Worm (Caenorhabditis elegans) whole organism, L1 larva: ENCODE results near the gene F56C9.6.

Experiments used
- dpl-1 ChIP-seq, 3 experiments: fragments of 150-350 bp in 2 of 3; sonication (generic microtip) in 1 of 3; optimal IDR thresholded peaks; 2 replicates each; lab custom pipeline; 2014 to 2017; ENCODE audit warnings: missing biosample characterization in 3 of 3, missing genetic modification characterization in 3 of 3, missing genetic modification reagents in 3 of 3
- egl-27 ChIP-seq, 2 experiments: fragments of 150-350 bp in 1 of 2; sonication (generic microtip); optimal IDR thresholded peaks; 3 replicates each; lab custom pipeline; 2017 to 2018; ENCODE audit warnings: missing biosample characterization in 2 of 2, missing genetic modification characterization in 2 of 2, missing genetic modification reagents in 2 of 2
- fkh-10 ChIP-seq: sonication (generic microtip); optimal IDR thresholded peaks from 2 replicates; lab custom pipeline; 2017; ENCODE audit warnings: missing biosample characterization, missing genetic modification reagents, missing genetic modification characterization
- isw-1 ChIP-seq: fragments of 200-800 bp; sonication (Bioruptor generic); IDR thresholded peaks from 2 replicates; pipeline ENCODE4 v1.3.6; 2022; ENCODE audit warnings: missing genetic modification characterization, missing compliant biosample characterization
- nhr-28 ChIP-seq: fragments of 150-350 bp; optimal IDR thresholded peaks from 2 replicates; lab custom pipeline; 2014; ENCODE audit warnings: missing biosample characterization, missing genetic modification characterization
- nhr-76 ChIP-seq: sonication (generic microtip); optimal IDR thresholded peaks from 2 replicates; lab custom pipeline; 2017; ENCODE audit warnings: missing biosample characterization, missing genetic modification characterization
- skn-1 ChIP-seq: fragments of 150-350 bp; optimal IDR thresholded peaks from 2 replicates; lab custom pipeline; 2014; ENCODE audit warnings: missing biosample characterization, missing genetic modification characterization
- sox-4 ChIP-seq: sonication (generic microtip); optimal IDR thresholded peaks from 2 replicates; lab custom pipeline; 2016; ENCODE audit warnings: missing genetic modification characterization, missing compliant biosample characterization
- unc-62 ChIP-seq: fragments of 150-350 bp; optimal IDR thresholded peaks from 2 replicates; lab custom pipeline; 2014; ENCODE audit warnings: missing biosample characterization, missing genetic modification reagents, missing genetic modification characterization
- ztf-11 ChIP-seq, 2 experiments: sonication (generic microtip); optimal IDR thresholded peaks; 2 replicates each; lab custom pipeline; 2016 to 2017; ENCODE audit warnings: missing genetic modification characterization in 2 of 2, missing biosample characterization in 1 of 2, missing compliant biosample characterization in 1 of 2

ce11 chrIII:7293075-7293684 is 17.4 kb downstream of the F56C9.6 start, which contains the start of gene cwf-19L2:
- TF ChIP-seq sox-4 (tag; lab: Kevin White, UChicago), result no peak
- TF ChIP-seq unc-62 (GFP tag; lab: Kevin White, UChicago), result no peak
- no peak for TF ChIP-seq isw-1 (GFP tag; lab: Robert Waterston, UW)
- TF ChIP-seq dpl-1 (GFP tag; optimal IDR thresholded peaks at IDR 0.05; lab: Kevin White, UChicago), result no peak
- no peak for TF ChIP-seq nhr-76 (tag; lab: Kevin White, UChicago)
- TF ChIP-seq ztf-11 (tag; optimal IDR thresholded peaks at IDR 0.05; lab: Kevin White, UChicago), result no peak
- no peak for TF ChIP-seq nhr-28
- no peak for TF ChIP-seq egl-27 (tag; optimal IDR thresholded peaks at IDR 0.05; lab: Kevin White, UChicago)
- TF ChIP-seq skn-1 (tag; lab: Kevin White, UChicago), result no peak
- no peak for TF ChIP-seq fkh-10 (GFP tag; lab: Kevin White, UChicago)
